Worm (Caenorhabditis elegans) whole organism, L3 larva: Measurements from ENCODE around the gene skr-14.

ENCODE experiments used
- ama-1 ChIP-seq: fragments of 150-350 bp; optimal IDR thresholded peaks from 2 replicates; lab custom pipeline; 2018
- ceh-16 ChIP-seq: sonication (generic microtip); optimal IDR thresholded peaks from 2 replicates; lab custom pipeline; 2017; ENCODE audit warnings: missing biosample characterization, missing genetic modification characterization
- elt-2 ChIP-seq: sonication (generic microtip); optimal IDR thresholded peaks from 2 replicates; lab custom pipeline; 2016; ENCODE audit warnings: missing genetic modification reagents, mild to moderate bottlenecking, missing genetic modification characterization, missing compliant biosample characterization
- lin-15B ChIP-seq: fragments of 150-350 bp; optimal IDR thresholded peaks from 2 replicates; lab custom pipeline; 2014; ENCODE audit warnings: missing biosample characterization, missing genetic modification characterization
- lin-39 ChIP-seq: fragments of 150-350 bp; optimal IDR thresholded peaks from 2 replicates; lab custom pipeline; 2018; ENCODE audit warnings: missing biosample characterization, missing genetic modification reagents, missing genetic modification characterization
- lsy-12 ChIP-seq: sonication (generic microtip); optimal IDR thresholded peaks from 2 replicates; lab custom pipeline; 2016; ENCODE audit warnings: mild to moderate bottlenecking, missing genetic modification characterization, missing compliant biosample characterization
- nhr-23 ChIP-seq: fragments of 150-350 bp; optimal IDR thresholded peaks from 2 replicates; lab custom pipeline; 2014; ENCODE audit warnings: missing biosample characterization, missing genetic modification reagents, missing genetic modification characterization
- nhr-28 ChIP-seq: fragments of 150-350 bp; optimal IDR thresholded peaks from 2 replicates; lab custom pipeline; 2014; ENCODE audit warnings: missing biosample characterization, missing genetic modification characterization
- pha-4 ChIP-seq: fragments of 150-350 bp; optimal IDR thresholded peaks from 2 replicates; lab custom pipeline; 2014; ENCODE audit warnings: missing biosample characterization, missing genetic modification reagents, missing genetic modification characterization
- pqm-1 ChIP-seq: fragments of 150-350 bp; optimal IDR thresholded peaks from 2 replicates; lab custom pipeline; 2017; ENCODE audit warnings: missing biosample characterization, missing genetic modification characterization, inconsistent platforms

DNA sequence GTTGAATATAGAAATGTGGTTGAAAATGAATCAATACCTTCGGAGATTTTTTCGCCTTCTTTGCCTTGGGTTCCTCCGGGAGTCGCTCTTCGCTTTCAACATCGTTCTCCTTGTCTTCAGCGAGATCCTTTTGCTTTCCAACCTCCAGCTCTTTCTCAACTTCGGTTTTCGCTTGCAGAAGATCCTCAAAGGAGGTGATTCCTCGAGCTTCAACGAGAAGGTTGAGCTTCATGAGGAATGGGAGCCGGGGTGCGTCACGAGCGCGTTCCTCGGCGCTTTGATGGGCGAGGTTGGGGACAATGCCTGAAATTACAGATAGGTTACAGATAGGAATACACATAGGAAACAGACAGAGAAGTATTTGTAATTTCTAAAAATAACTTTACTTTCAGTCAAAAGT is 22.5 kb downstream of the skr-14 start:
- no peak for TF ChIP-seq lin-15B (tag; lab: Kevin White, UChicago)
- TF ChIP-seq lsy-12 (tag; lab: Kevin White, UChicago) = no peak
- TF ChIP-seq lin-39 (tag; lab: Kevin White, UChicago) = no peak
- no peak for TF ChIP-seq nhr-23 (tag; lab: Kevin White, UChicago)
- no peak for TF ChIP-seq ama-1
- no peak for TF ChIP-seq ceh-16 (tag; lab: Kevin White, UChicago)
- no peak for TF ChIP-seq nhr-28 (tag; lab: Kevin White, UChicago)
- TF ChIP-seq elt-2 (tag; lab: Kevin White, UChicago) = no peak
- TF ChIP-seq pha-4 (tag; lab: Kevin White, UChicago) = no peak
- TF ChIP-seq pqm-1 (tag; lab: Kevin White, UChicago) = no peak
